Worm (Caenorhabditis elegans): ENCODE data around the gene flp-2.

DNA sequence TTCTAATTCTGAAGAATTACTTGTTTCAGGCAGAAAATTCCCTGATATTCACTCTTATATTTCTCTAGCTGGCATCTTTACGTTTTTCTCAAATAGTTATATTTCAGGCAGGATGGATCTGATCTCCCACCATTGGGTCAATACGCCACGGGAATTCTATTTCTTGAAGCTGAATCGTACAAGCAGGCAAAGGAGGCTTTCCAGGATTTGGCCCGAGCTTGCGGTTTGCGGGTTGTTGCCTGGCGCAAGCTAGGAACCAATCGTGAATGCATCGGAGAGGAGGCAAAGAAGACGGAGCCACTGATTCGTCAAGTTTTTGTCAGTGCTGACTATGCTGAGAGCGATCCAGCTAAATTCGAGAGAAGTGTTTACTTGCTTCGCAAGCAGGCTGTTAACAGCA, 10.0 kb downstream of the flp-2 start:
- TF ChIP-seq nhr-28 (tag; optimal IDR thresholded peaks at IDR 0.05) (no peak), unc-62 (GFP tag; optimal IDR thresholded peaks at IDR 0.05) (no peak), mep-1 (tag; optimal IDR thresholded peaks at IDR 0.05) (no peak), elt-3 (tag; optimal IDR thresholded peaks at IDR 0.05) (no peak), sptf-1 (tag; optimal IDR thresholded peaks at IDR 0.05) (no peak)

Data from whole organism, mixed stage, embryonic.